Worm (Caenorhabditis elegans): ENCODE results near the gene srh-169.

Gene srh-169

DNA sequence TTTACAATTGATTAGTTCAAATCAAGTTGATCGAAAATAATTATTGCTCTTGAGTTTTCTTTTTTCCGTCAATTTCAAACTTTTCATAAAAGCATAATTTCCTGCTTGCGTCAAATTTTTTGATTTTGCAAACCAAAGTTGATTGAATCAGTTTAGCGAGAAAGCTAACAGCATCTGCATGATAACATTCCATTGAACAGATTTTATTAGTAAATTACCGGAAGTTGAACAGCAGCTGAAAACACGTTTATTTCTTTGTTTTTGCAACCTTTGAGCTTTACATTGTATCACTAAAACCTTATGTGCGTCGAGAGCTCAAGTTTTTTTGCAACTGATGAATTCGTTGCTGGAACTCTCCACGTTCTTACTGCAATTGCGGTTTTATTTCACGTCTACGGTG, at the start of gene srh-169:
srh-169 (plus strand) TSS at position 301 of the 400 bp plus-strand sequence.
- TF ChIP-seq nhr-76 (tag; optimal IDR thresholded peaks at IDR 0.05) (no peak), nfya-1 (tag; optimal IDR thresholded peaks at IDR 0.05; ENCODE audit: insufficient read depth) (no peak), skn-1 (tag; optimal IDR thresholded peaks at IDR 0.05) (no peak), lin-39 (tag; optimal IDR thresholded peaks at IDR 0.05) (no peak), nhr-237 (tag; optimal IDR thresholded peaks at IDR 0.05) (no peak), R02D3.7 (tag; optimal IDR thresholded peaks at IDR 0.05) (no peak), nhr-23 (tag; optimal IDR thresholded peaks at IDR 0.05) (no peak), elt-3 (tag; optimal IDR thresholded peaks at IDR 0.05) (no peak), ama-1 (optimal IDR thresholded peaks at IDR 0.05) (no peak), nhr-25 (tag; optimal IDR thresholded peaks at IDR 0.05) (no peak), daf-12 (tag; optimal IDR thresholded peaks at IDR 0.05) (no peak), snpc-4 (tag; optimal IDR thresholded peaks at IDR 0.05) (no peak), nhr-77 (tag; optimal IDR thresholded peaks at IDR 0.05) (no peak), egl-27 (tag; optimal IDR thresholded peaks at IDR 0.05) (no peak), unc-39 (tag; optimal IDR thresholded peaks at IDR 0.05) (no peak), jun-1 (tag; optimal IDR thresholded peaks at IDR 0.05) (no peak)

- no peak for TF ChIP-seq nhr-28 (tag; optimal IDR thresholded peaks at IDR 0.05)
- TF ChIP-seq snpc-4 (tag; optimal IDR thresholded peaks at IDR 0.05): no peak
- no peak for TF ChIP-seq nhr-23 (tag; optimal IDR thresholded peaks at IDR 0.05)
- TF ChIP-seq lin-15B (tag; optimal IDR thresholded peaks at IDR 0.05): no peak
These were observed 43.1 kb upstream of the srh-169 start for ce11 chrV:4004577-4004976.

- TF ChIP-seq pqm-1 (tag; optimal IDR thresholded peaks at IDR 0.05): no peak
- no peak for TF ChIP-seq unc-39 (tag; optimal IDR thresholded peaks at IDR 0.05)
- no peak for TF ChIP-seq nhr-76 (tag; optimal IDR thresholded peaks at IDR 0.05)
- TF ChIP-seq nhr-67 (tag; optimal IDR thresholded peaks at IDR 0.05): no peak
- TF ChIP-seq ceh-82 (tag; optimal IDR thresholded peaks at IDR 0.05): no peak
- TF ChIP-seq lin-39 (tag; optimal IDR thresholded peaks at IDR 0.05): no peak
- no peak for TF ChIP-seq lsy-12 (tag; optimal IDR thresholded peaks at IDR 0.05)
- no peak for TF ChIP-seq tbx-2 (tag; optimal IDR thresholded peaks at IDR 0.05)
- TF ChIP-seq ceh-28 (tag; optimal IDR thresholded peaks at IDR 0.05): no peak
- TF ChIP-seq ztf-4 (tag; optimal IDR thresholded peaks at IDR 0.05): no peak
- no peak for TF ChIP-seq nhr-43 (tag; optimal IDR thresholded peaks at IDR 0.05; ENCODE audit: poor library complexity, severe bottlenecking)
- no peak for TF ChIP-seq ZK546.5 (tag; optimal IDR thresholded peaks at IDR 0.05)
- no peak for TF ChIP-seq skn-1 (tag; optimal IDR thresholded peaks at IDR 0.05)
- no peak for TF ChIP-seq daf-12 (tag; optimal IDR thresholded peaks at IDR 0.05)
These were observed 42.4 kb upstream of the srh-169 start, which contains the start of gene srh-8 for ce11 chrV:4005219-4005618. Gene srh-8 (plus strand): TSS chrV:4005519.

DNA sequence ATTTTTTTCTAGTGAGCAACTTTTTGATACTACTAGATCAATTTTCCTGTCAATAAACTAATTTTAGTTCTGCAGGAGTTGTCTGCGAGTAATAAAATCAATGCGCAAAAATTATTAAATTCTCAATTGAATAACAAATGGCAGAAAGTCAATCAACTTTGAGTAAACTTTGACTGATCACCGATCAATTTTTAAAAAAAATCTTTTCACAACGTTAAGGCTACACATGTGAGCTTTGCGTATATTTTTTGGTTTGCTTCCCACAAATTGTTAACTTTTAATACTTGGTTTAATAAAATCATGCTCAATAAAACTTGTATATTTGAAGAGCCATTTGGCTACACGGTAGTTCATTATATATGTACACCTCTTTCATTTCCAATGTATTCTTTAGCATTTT, 39.7 kb upstream of the srh-169 start, which contains the start of gene srh-7:
srh-7 (plus strand) TSS at position 301 of the 400 bp plus-strand sequence.
- TF ChIP-seq nhr-11 (tag; optimal IDR thresholded peaks at IDR 0.05) (no peak), pqm-1 (tag; optimal IDR thresholded peaks at IDR 0.05) (no peak), nfya-1 (tag; optimal IDR thresholded peaks at IDR 0.05; ENCODE audit: insufficient read depth) (no peak), nhr-77 (tag; optimal IDR thresholded peaks at IDR 0.05) (no peak)

DNA sequence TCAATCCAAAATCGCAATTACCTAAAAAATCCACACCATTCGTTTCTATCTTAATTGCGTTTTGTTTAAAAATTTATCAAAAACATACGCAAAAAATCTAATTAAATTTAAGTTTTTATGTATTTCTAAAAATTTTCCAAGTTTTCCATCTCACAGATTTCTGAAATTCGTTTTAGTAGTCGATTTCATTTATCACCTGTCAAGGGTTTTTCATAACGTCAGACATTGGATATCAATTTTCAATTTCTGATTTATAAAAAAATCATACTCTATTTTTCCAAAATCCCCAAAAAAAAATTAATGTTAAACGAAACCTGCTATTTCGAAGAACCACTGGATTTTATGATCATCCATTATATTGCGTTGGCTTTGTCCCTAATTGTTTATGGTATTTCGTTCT, 37.5 kb upstream of the srh-169 start, which contains the start of gene srh-4:
srh-4 (plus strand) TSS at position 301 of the 400 bp plus-strand sequence.
- TF ChIP-seq nfya-1 (tag; optimal IDR thresholded peaks at IDR 0.05; ENCODE audit: insufficient read depth): no peak
- TF ChIP-seq nhr-23 (tag; optimal IDR thresholded peaks at IDR 0.05): no peak
- TF ChIP-seq nhr-67 (tag; optimal IDR thresholded peaks at IDR 0.05): no peak
- no peak for TF ChIP-seq lin-15B (tag; optimal IDR thresholded peaks at IDR 0.05)

DNA sequence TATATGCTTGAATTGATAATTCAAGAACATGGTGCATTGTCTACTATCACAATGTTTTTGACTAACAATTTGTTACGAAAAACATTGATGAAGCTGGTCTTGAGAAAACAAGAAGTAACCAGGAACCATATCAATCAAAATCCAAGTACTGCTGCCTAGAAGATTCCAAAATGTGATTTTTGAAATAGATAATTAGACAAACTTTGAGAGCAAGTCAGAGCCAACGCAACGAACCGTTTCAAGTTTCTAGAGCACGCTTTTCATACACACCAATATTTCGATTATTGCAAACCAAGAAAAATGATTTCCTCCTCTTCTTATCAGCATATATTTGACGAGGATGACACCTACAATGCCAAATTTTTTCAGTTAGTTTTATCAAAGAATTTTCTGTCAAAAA, 30.9 kb upstream of the srh-169 start, which contains the start of gene srw-89:
srw-89 (plus strand) TSS at position 301 of the 400 bp plus-strand sequence.
- no peak for TF ChIP-seq egl-5 (tag; optimal IDR thresholded peaks at IDR 0.05)
- TF ChIP-seq snpc-4 (tag; optimal IDR thresholded peaks at IDR 0.05): no peak
- TF ChIP-seq fkh-2 (tag; optimal IDR thresholded peaks at IDR 0.05): no peak
- no peak for TF ChIP-seq nhr-23 (tag; optimal IDR thresholded peaks at IDR 0.05)
- TF ChIP-seq nhr-28 (tag; optimal IDR thresholded peaks at IDR 0.05): no peak
- no peak for TF ChIP-seq pqm-1 (tag; optimal IDR thresholded peaks at IDR 0.05)
- TF ChIP-seq ceh-16 (tag; optimal IDR thresholded peaks at IDR 0.05): no peak
- no peak for TF ChIP-seq nhr-237 (tag; optimal IDR thresholded peaks at IDR 0.05)
- TF ChIP-seq mml-1 (tag; optimal IDR thresholded peaks at IDR 0.05): no peak
- TF ChIP-seq nhr-11 (tag; optimal IDR thresholded peaks at IDR 0.05): no peak
- no peak for TF ChIP-seq skn-1 (tag; optimal IDR thresholded peaks at IDR 0.05)
- no peak for TF ChIP-seq lin-15B (tag; optimal IDR thresholded peaks at IDR 0.05)
- no peak for TF ChIP-seq ZK546.5 (tag; optimal IDR thresholded peaks at IDR 0.05)
- TF ChIP-seq nhr-43 (tag; optimal IDR thresholded peaks at IDR 0.05; ENCODE audit: poor library complexity, severe bottlenecking): no peak
- no peak for TF ChIP-seq sea-2 (GFP tag; optimal IDR thresholded peaks at IDR 0.05)
- no peak for TF ChIP-seq lsy-12 (tag; optimal IDR thresholded peaks at IDR 0.05)

All from whole organism, L3 larva.